Fruit fly (Drosophila melanogaster) whole organism, wandering third instar larva: ENCODE results near the gene aralar1.
A peak's percentile ranks its signal among the peaks of the same experiment; 100 is the strongest.

Experiments used
- Abd-B ChIP-seq: fragments of >200 bp; optimal IDR thresholded peaks from 2 replicates; lab custom pipeline; 2017; ENCODE audit warnings: missing biosample characterization, missing genetic modification characterization
- CG32264 ChIP-seq: fragments of 200-800 bp; sonication (Bioruptor generic); optimal IDR thresholded peaks from 2 replicates; lab custom pipeline; 2016; ENCODE audit warnings: missing biosample characterization, missing genetic modification characterization
- CG9705 ChIP-seq: fragments of 200-800 bp; sonication (Bioruptor generic); optimal IDR thresholded peaks from 2 replicates; lab custom pipeline; 2018; ENCODE audit warnings: missing biosample characterization, mild to moderate bottlenecking, missing genetic modification characterization
- CrebA ChIP-seq: fragments of 200-800 bp; sonication (Bioruptor generic); optimal IDR thresholded peaks from 2 replicates; lab custom pipeline; 2016; ENCODE audit warnings: missing biosample characterization, mild to moderate bottlenecking, missing genetic modification characterization, borderline replicate concordance
- Dfd ChIP-seq: fragments of >200 bp; optimal IDR thresholded peaks from 2 replicates; lab custom pipeline; 2017; ENCODE audit warnings: missing biosample characterization, missing genetic modification characterization
- GATAd ChIP-seq: sonication (Bioruptor generic); optimal IDR thresholded peaks from 2 replicates; lab custom pipeline; 2016; ENCODE audit warnings: missing biosample characterization, missing genetic modification characterization
- HLH106 ChIP-seq: fragments of 200-800 bp; optimal IDR thresholded peaks from 3 replicates; lab custom pipeline; 2019; ENCODE audit warnings: missing biosample characterization, mild to moderate bottlenecking, missing genetic modification characterization, moderate library complexity
- Hnf4 ChIP-seq: fragments of 200-800 bp; sonication (Bioruptor generic); optimal IDR thresholded peaks from 2 replicates; lab custom pipeline; 2016; ENCODE audit warnings: missing biosample characterization, mild to moderate bottlenecking, missing genetic modification characterization
- Hr78 ChIP-seq: fragments of >200 bp; optimal IDR thresholded peaks from 2 replicates; lab custom pipeline; 2017; ENCODE audit warnings: missing biosample characterization, missing genetic modification characterization
- Hr83 ChIP-seq: fragments of 200-300 bp; sonication (Bioruptor generic); optimal IDR thresholded peaks from 2 replicates; lab custom pipeline; 2016; ENCODE audit warnings: missing biosample characterization, mild to moderate bottlenecking, missing genetic modification characterization, moderate library complexity; ENCODE audit not compliant: poor library complexity, severe bottlenecking
- Jra ChIP-seq: sonication (Bioruptor generic); optimal IDR thresholded peaks from 2 replicates; lab custom pipeline; 2016; ENCODE audit warnings: missing biosample characterization, missing genetic modification characterization
- Mio ChIP-seq: sonication (Bioruptor generic); optimal IDR thresholded peaks from 2 replicates; lab custom pipeline; 2016; ENCODE audit warnings: missing biosample characterization, missing genetic modification characterization
- Myc ChIP-seq: fragments of >200 bp; optimal IDR thresholded peaks from 2 replicates; lab custom pipeline; 2017
- N ChIP-seq: fragments of >200 bp; optimal IDR thresholded peaks from 2 replicates; lab custom pipeline; 2018; ENCODE audit warnings: missing biosample characterization, missing external identifiers, missing genetic modification characterization
- OdsH ChIP-seq: fragments of 200-800 bp; sonication (Bioruptor generic); optimal IDR thresholded peaks from 2 replicates; lab custom pipeline; 2016; ENCODE audit warnings: missing biosample characterization, mild to moderate bottlenecking, missing genetic modification characterization
- Rel ChIP-seq, 2 experiments: fragments of 200-800 bp; sonication (Bioruptor generic) in 1 of 2; optimal IDR thresholded peaks; 2 replicates in 1 of 2; 3 replicates in 1 of 2; lab custom pipeline; 2016 to 2019; ENCODE audit warnings: mild to moderate bottlenecking in 2 of 2, missing biosample characterization in 2 of 2, missing genetic modification characterization in 2 of 2, moderate library complexity in 1 of 2
- Sp1 ChIP-seq: fragments of 200-800 bp; sonication (Bioruptor generic); optimal IDR thresholded peaks from 3 replicates; lab custom pipeline; 2019; ENCODE audit warnings: missing biosample characterization, mild to moderate bottlenecking, missing genetic modification characterization, moderate library complexity
- br ChIP-seq: fragments of 200-800 bp; sonication (Bioruptor generic); optimal IDR thresholded peaks from 2 replicates; lab custom pipeline; 2016; ENCODE audit warnings: missing biosample characterization, missing genetic modification characterization
- dl ChIP-seq, 2 experiments: fragments of 175-275, 200-275 bp in 1 of 2; fragments of 200-275 bp in 1 of 2; sonication (Bioruptor generic); optimal IDR thresholded peaks; lab custom pipeline; 2018; ENCODE audit warnings: mild to moderate bottlenecking in 2 of 2, missing biosample characterization in 2 of 2, missing genetic modification characterization in 2 of 2, moderate library complexity in 2 of 2; ENCODE audit not compliant: partially characterized antibody in 2 of 2, insufficient read depth in 1 of 2
- dmrt93B ChIP-seq: fragments of 200-800 bp; sonication (Bioruptor generic); optimal IDR thresholded peaks from 2 replicates; lab custom pipeline; 2018; ENCODE audit warnings: missing biosample characterization, mild to moderate bottlenecking, missing genetic modification characterization
- dsf ChIP-seq: sonication (Bioruptor generic); optimal IDR thresholded peaks from 2 replicates; lab custom pipeline; 2016; ENCODE audit warnings: missing biosample characterization, missing genetic modification characterization, borderline replicate concordance
- ey ChIP-seq: fragments of 200-800 bp; sonication (Bioruptor generic); optimal IDR thresholded peaks from 2 replicates; lab custom pipeline; 2016; ENCODE audit warnings: missing biosample characterization, missing genetic modification characterization
- foxo ChIP-seq, 2 experiments: fragments of 200-800 bp; sonication (Bioruptor generic); optimal IDR thresholded peaks; 2 replicates in 1 of 2; 3 replicates in 1 of 2; lab custom pipeline; 2016 to 2017; ENCODE audit warnings: missing biosample characterization in 2 of 2, missing genetic modification characterization in 2 of 2
- fru ChIP-seq: fragments of 200-800 bp; sonication (Bioruptor generic); optimal IDR thresholded peaks from 3 replicates; lab custom pipeline; 2016; ENCODE audit warnings: missing biosample characterization, mild to moderate bottlenecking, missing genetic modification characterization
- h ChIP-seq: fragments of 200-800 bp; sonication (Bioruptor generic); optimal IDR thresholded peaks from 3 replicates; lab custom pipeline; 2016; ENCODE audit warnings: missing biosample characterization, mild to moderate bottlenecking, missing genetic modification characterization
- jim ChIP-seq: fragments of 175-275, 200-325 bp; sonication (Bioruptor generic); optimal IDR thresholded peaks from 2 replicates; lab custom pipeline; 2016; ENCODE audit warnings: missing biosample characterization, mild to moderate bottlenecking, missing genetic modification characterization
- lola ChIP-seq: fragments of >200 bp; optimal IDR thresholded peaks from 2 replicates; lab custom pipeline; 2017; ENCODE audit warnings: missing biosample characterization, missing genetic modification characterization
- pan ChIP-seq: fragments of >200 bp; optimal IDR thresholded peaks from 2 replicates; lab custom pipeline; 2017
- rgr ChIP-seq: fragments of 200-800 bp; sonication (Bioruptor generic); optimal IDR thresholded peaks from 3 replicates; lab custom pipeline; 2016; ENCODE audit warnings: missing biosample characterization, mild to moderate bottlenecking, missing genetic modification characterization
- sage ChIP-seq: fragments of 200-800 bp; sonication (Bioruptor generic); optimal IDR thresholded peaks from 2 replicates; lab custom pipeline; 2016; ENCODE audit warnings: missing biosample characterization, mild to moderate bottlenecking, missing genetic modification characterization
- sv ChIP-seq: fragments of 200-800 bp; sonication (Bioruptor generic); optimal IDR thresholded peaks from 3 replicates; lab custom pipeline; 2016; ENCODE audit warnings: missing biosample characterization, missing genetic modification characterization
- tai ChIP-seq: sonication (Bioruptor generic); optimal IDR thresholded peaks from 2 replicates; lab custom pipeline; 2016; ENCODE audit warnings: missing biosample characterization, missing genetic modification characterization
- woc ChIP-seq: sonication (Bioruptor generic); optimal IDR thresholded peaks from 2 replicates; lab custom pipeline; 2016; ENCODE audit warnings: missing biosample characterization, mild to moderate bottlenecking, missing genetic modification characterization

Gene aralar1

dm6 chr3R:30419216-30419615 lies 36.5 kb downstream of the aralar1 start:
- no peak for TF ChIP-seq dl (GFP tag; optimal IDR thresholded peaks at IDR 0.05; lab: Kevin White, UChicago; ENCODE audit: insufficient read depth in 1 of 2, partially characterized antibody in 2 of 2)
- TF ChIP-seq Rel (GFP tag; optimal IDR thresholded peaks at IDR 0.05; lab: Kevin White, UChicago) = no peak
- peak; percentile 98 for TF ChIP-seq Rel (tag; optimal IDR thresholded peaks at IDR 0.05; lab: Kevin White, UChicago)

- TF ChIP-seq CrebA (GFP tag; lab: Kevin White, UChicago) = no peak
- no peak for TF ChIP-seq Rel (GFP tag; optimal IDR thresholded peaks at IDR 0.05; lab: Kevin White, UChicago)
- TF ChIP-seq Rel (tag; optimal IDR thresholded peaks at IDR 0.05; lab: Kevin White, UChicago) = no peak
- TF ChIP-seq pan (lab: Kevin White, UChicago) = no peak
- no peak for TF ChIP-seq CG32264 (GFP tag; lab: Kevin White, UChicago)
- no peak for TF ChIP-seq woc (GFP tag; lab: Kevin White, UChicago)
- no peak for TF ChIP-seq Abd-B (GFP tag; lab: Kevin White, UChicago)
- no peak for TF ChIP-seq GATAd (GFP tag; lab: Kevin White, UChicago)
- TF ChIP-seq Hr78 = no peak
- TF ChIP-seq Mio = no peak
- TF ChIP-seq tai (GFP tag; lab: Kevin White, UChicago) = no peak
- no peak for TF ChIP-seq Dfd (GFP tag; lab: Kevin White, UChicago)
- TF ChIP-seq sage (GFP tag; lab: Kevin White, UChicago) = no peak
- TF ChIP-seq dl (GFP tag; optimal IDR thresholded peaks at IDR 0.05; lab: Kevin White, UChicago; ENCODE audit: insufficient read depth in 1 of 2, partially characterized antibody in 2 of 2) = no peak
- TF ChIP-seq rgr (GFP tag; lab: Kevin White, UChicago) = no peak
Measured at dm6 chr3R:30416765-30417274, 38.8 kb downstream of the aralar1 start.

dm6 chr3R:30413795-30414194 lies 41.9 kb downstream of the aralar1 start:
- TF ChIP-seq fru (GFP tag; lab: Kevin White, UChicago) (peak; percentile 44), lola (no peak), br (peak; percentile 57), Mio (no peak), dsf (GFP tag; lab: Kevin White, UChicago) (no peak), rgr (GFP tag; lab: Kevin White, UChicago) (peak; percentile 60), Jra (GFP tag; lab: Kevin White, UChicago) (no peak), Myc (lab: Kevin White, UChicago) (no peak), Dfd (GFP tag; lab: Kevin White, UChicago) (no peak), jim (GFP tag; lab: Kevin White, UChicago) (no peak), CG9705 (GFP tag; lab: Kevin White, UChicago) (no peak), h (GFP tag; lab: Kevin White, UChicago) (peak; percentile 56), GATAd (GFP tag; lab: Kevin White, UChicago) (no peak), dl (GFP tag; optimal IDR thresholded peaks at IDR 0.05; lab: Kevin White, UChicago; ENCODE audit: insufficient read depth in 1 of 2, partially characterized antibody in 2 of 2) (no peak), woc (GFP tag; lab: Kevin White, UChicago) (peak; percentile 9), Hr78 (no peak), HLH106 (tag; lab: Kevin White, UChicago) (peak; percentile 27), Hnf4 (GFP tag; lab: Kevin White, UChicago) (peak; percentile 9), CG32264 (GFP tag; lab: Kevin White, UChicago) (no peak), N (GFP tag; lab: Kevin White, UChicago) (no peak), OdsH (GFP tag; lab: Kevin White, UChicago) (peak; percentile 55), Sp1 (GFP tag; lab: Kevin White, UChicago) (peak; percentile 6), Hr83 (no peak), sage (GFP tag; lab: Kevin White, UChicago) (no peak), foxo (GFP tag; optimal IDR thresholded peaks at IDR 0.05; lab: Kevin White, UChicago) (peak in 1 of 2 experiments; percentile 70), ey (GFP tag; lab: Kevin White, UChicago) (peak; percentile 46), dmrt93B (peak; percentile 0)
- TF ChIP-seq, all 38 proteins: peak for 12

- TF ChIP-seq Rel (GFP tag; optimal IDR thresholded peaks at IDR 0.05; lab: Kevin White, UChicago) (no peak), Rel (tag; optimal IDR thresholded peaks at IDR 0.05; lab: Kevin White, UChicago) (peak; percentile 94), sv (no peak)
- TF ChIP-seq, all 38 proteins: peak for 1
Measured at dm6 chr3R:30406482-30406881, 49.2 kb downstream of the aralar1 start.
